Worm (Caenorhabditis elegans): Measurements from ENCODE around the gene E01B7.2.

The E01B7.2 gene

ce11 chrV:17951172-17951999, 29.8 kb downstream of the E01B7.2 start, which contains the start of gene Y59A8B.24 (continued):
- TF ChIP-seq nhr-21 (tag; optimal IDR thresholded peaks at IDR 0.05) (peak; percentile 87), nhr-25 (tag; optimal IDR thresholded peaks at IDR 0.05) (peak; percentile 91), ztf-1 (GFP tag; conservative IDR thresholded peaks at IDR 0.05) (no peak), peb-1 (tag; optimal IDR thresholded peaks at IDR 0.05) (no peak), mab-5 (tag; optimal IDR thresholded peaks at IDR 0.05) (peak; percentile 89), Y55F3AM.14 (GFP tag; optimal IDR thresholded peaks at IDR 0.05) (peak; percentile 83), gmeb-1 (tag; optimal IDR thresholded peaks at IDR 0.05) (peak; percentile 72), lsy-2 (tag; optimal IDR thresholded peaks at IDR 0.05) (peak; percentile 68 to 91), ztf-4 (tag; optimal IDR thresholded peaks at IDR 0.05) (peak; percentile 76), unc-55 (GFP tag; optimal IDR thresholded peaks at IDR 0.05) (peak; percentile 97), aly-2 (tag; optimal IDR thresholded peaks at IDR 0.05) (no peak)

- no peak for TF ChIP-seq nhr-237 (tag; optimal IDR thresholded peaks at IDR 0.05)
- TF ChIP-seq nhr-11 (tag; optimal IDR thresholded peaks at IDR 0.05) = no peak
- no peak for TF ChIP-seq Y55F3AM.14 (GFP tag; optimal IDR thresholded peaks at IDR 0.05)
- TF ChIP-seq ztf-1 (GFP tag; conservative IDR thresholded peaks at IDR 0.05) = 0 out of 2 replicates have a peak, but pooled peaks have one; percentile 59
Measured at ce11 chrV:17952280-17952679, 30.7 kb downstream of the E01B7.2 start.

ce11 chrV:17956109-17956508, 34.5 kb downstream of the E01B7.2 start:
- TF ChIP-seq aly-2 (tag; optimal IDR thresholded peaks at IDR 0.05) (no peak), R02D3.7 (tag; optimal IDR thresholded peaks at IDR 0.05) (no peak), nhr-21 (tag; optimal IDR thresholded peaks at IDR 0.05) (no peak), nhr-23 (tag; optimal IDR thresholded peaks at IDR 0.05) (no peak), mbf-1 (tag; optimal IDR thresholded peaks at IDR 0.05) (no peak), skn-1 (tag; optimal IDR thresholded peaks at IDR 0.05) (no peak), fos-1 (tag; optimal IDR thresholded peaks at IDR 0.05) (no peak), Y55F3AM.14 (GFP tag; optimal IDR thresholded peaks at IDR 0.05) (no peak), C34F6.9 (tag; optimal IDR thresholded peaks at IDR 0.05) (no peak), zag-1 (tag; optimal IDR thresholded peaks at IDR 0.05) (no peak), sma-9 (GFP tag; optimal IDR thresholded peaks at IDR 0.05) (no peak), sma-9 (tag; optimal IDR thresholded peaks at IDR 0.05) (no peak), unc-39 (tag; optimal IDR thresholded peaks at IDR 0.05) (no peak), peb-1 (tag; optimal IDR thresholded peaks at IDR 0.05) (no peak)

- TF ChIP-seq sma-9 (GFP tag; optimal IDR thresholded peaks at IDR 0.05) (no peak), sma-9 (tag; optimal IDR thresholded peaks at IDR 0.05) (no peak), ama-1 (optimal IDR thresholded peaks at IDR 0.05) (no peak), ceh-82 (tag; optimal IDR thresholded peaks at IDR 0.05) (no peak), nhr-21 (tag; optimal IDR thresholded peaks at IDR 0.05) (no peak), ZK546.5 (tag; optimal IDR thresholded peaks at IDR 0.05) (no peak), nhr-77 (tag; optimal IDR thresholded peaks at IDR 0.05) (no peak), crh-2 (tag; optimal IDR thresholded peaks at IDR 0.05) (no peak), unc-62 (GFP tag; optimal IDR thresholded peaks at IDR 0.05) (no peak), mab-5 (tag; optimal IDR thresholded peaks at IDR 0.05) (no peak), fos-1 (tag; optimal IDR thresholded peaks at IDR 0.05) (no peak), unc-39 (tag; optimal IDR thresholded peaks at IDR 0.05) (no peak), mdl-1 (tag; optimal IDR thresholded peaks at IDR 0.05) (no peak), gmeb-1 (tag; optimal IDR thresholded peaks at IDR 0.05) (no peak), R02D3.7 (tag; optimal IDR thresholded peaks at IDR 0.05) (no peak), F13H6.1 (tag; optimal IDR thresholded peaks at IDR 0.05) (no peak)
Measured at ce11 chrV:17962500-17962899, 40.9 kb downstream of the E01B7.2 start.

- TF ChIP-seq sem-4 (tag; optimal IDR thresholded peaks at IDR 0.05) = no peak
- no peak for TF ChIP-seq nhr-10 (tag; optimal IDR thresholded peaks at IDR 0.05)
- TF ChIP-seq unc-39 (tag; optimal IDR thresholded peaks at IDR 0.05) = no peak
- no peak for TF ChIP-seq lin-39 (tag; optimal IDR thresholded peaks at IDR 0.05)
- no peak for TF ChIP-seq egl-27 (tag; optimal IDR thresholded peaks at IDR 0.05)
- no peak for TF ChIP-seq ama-1 (optimal IDR thresholded peaks at IDR 0.05)
- no peak for TF ChIP-seq nhr-77 (tag; optimal IDR thresholded peaks at IDR 0.05)
- no peak for TF ChIP-seq aly-2 (tag; optimal IDR thresholded peaks at IDR 0.05)
Measured at ce11 chrV:17966747-17967146, 45.2 kb downstream of the E01B7.2 start, which contains the start of gene gck-3. TSS of gene gck-3 (minus strand) at chrV:17966847.

Measured in whole organism, L2 larva.